Worm (Caenorhabditis elegans): ENCODE data around the gene sod-4.

Gene sod-4

ce11 chrIII:9488431-9488830 is 11.7 kb downstream of the sod-4 start, which contains the start of gene nlp-36:
Gene nlp-36 (plus strand): TSS chrIII:9488731.
- TF ChIP-seq him-1 (tag; optimal IDR thresholded peaks at IDR 0.05) (no peak), W03F9.2 (tag; optimal IDR thresholded peaks at IDR 0.05) (no peak), dao-5 (tag; optimal IDR thresholded peaks at IDR 0.05) (no peak)

- TF ChIP-seq him-1 (tag; optimal IDR thresholded peaks at IDR 0.05) (no peak), dao-5 (tag; optimal IDR thresholded peaks at IDR 0.05) (no peak), W03F9.2 (tag; optimal IDR thresholded peaks at IDR 0.05) (no peak)
Observed at ce11 chrIII:9488027-9488426, 12.1 kb downstream of the sod-4 start.

ce11 chrIII:9487454-9487853 is 12.7 kb downstream of the sod-4 start:
- no peak for TF ChIP-seq dao-5 (tag; optimal IDR thresholded peaks at IDR 0.05)
- TF ChIP-seq W03F9.2 (tag; optimal IDR thresholded peaks at IDR 0.05), result no peak
- no peak for TF ChIP-seq him-1 (tag; optimal IDR thresholded peaks at IDR 0.05)

ce11 chrIII:9485373-9485772 is 14.8 kb downstream of the sod-4 start, which contains the start of gene bre-3:
Gene bre-3 (minus strand): TSS chrIII:9485473.
- TF ChIP-seq W03F9.2 (tag; optimal IDR thresholded peaks at IDR 0.05), result no peak
- TF ChIP-seq dao-5 (tag; optimal IDR thresholded peaks at IDR 0.05), result no peak
- TF ChIP-seq him-1 (tag; optimal IDR thresholded peaks at IDR 0.05), result no peak

ce11 chrIII:9483716-9484115 is 16.5 kb downstream of the sod-4 start:
- TF ChIP-seq W03F9.2 (tag; optimal IDR thresholded peaks at IDR 0.05) (no peak), him-1 (tag; optimal IDR thresholded peaks at IDR 0.05) (no peak), dao-5 (tag; optimal IDR thresholded peaks at IDR 0.05) (no peak)

- no peak for TF ChIP-seq him-1 (tag; optimal IDR thresholded peaks at IDR 0.05)
Observed at ce11 chrIII:9482423-9482993, 17.7 kb downstream of the sod-4 start.

ce11 chrIII:9476564-9476963 is 23.6 kb downstream of the sod-4 start:
- TF ChIP-seq W03F9.2 (tag; optimal IDR thresholded peaks at IDR 0.05) (no peak), dao-5 (tag; optimal IDR thresholded peaks at IDR 0.05) (no peak), him-1 (tag; optimal IDR thresholded peaks at IDR 0.05) (no peak)

ce11 chrIII:9474501-9474900 is 25.7 kb downstream of the sod-4 start:
- TF ChIP-seq him-1 (tag; optimal IDR thresholded peaks at IDR 0.05), result no peak
- no peak for TF ChIP-seq W03F9.2 (tag; optimal IDR thresholded peaks at IDR 0.05)
- no peak for TF ChIP-seq dao-5 (tag; optimal IDR thresholded peaks at IDR 0.05)

ce11 chrIII:9472464-9472863 is 27.7 kb downstream of the sod-4 start:
- no peak for TF ChIP-seq W03F9.2 (tag; optimal IDR thresholded peaks at IDR 0.05)
- no peak for TF ChIP-seq him-1 (tag; optimal IDR thresholded peaks at IDR 0.05)
- TF ChIP-seq dao-5 (tag; optimal IDR thresholded peaks at IDR 0.05), result no peak

- TF ChIP-seq W03F9.2 (tag; optimal IDR thresholded peaks at IDR 0.05), result no peak
Observed at ce11 chrIII:9471996-9472395, 28.2 kb downstream of the sod-4 start.

- TF ChIP-seq dao-5 (tag; optimal IDR thresholded peaks at IDR 0.05) (no peak), him-1 (tag; optimal IDR thresholded peaks at IDR 0.05) (no peak), W03F9.2 (tag; optimal IDR thresholded peaks at IDR 0.05) (no peak)
Observed at ce11 chrIII:9467857-9468256, 32.3 kb downstream of the sod-4 start, which contains the start of gene tag-342. Gene tag-342 (plus strand): TSS chrIII:9468157.

- TF ChIP-seq dao-5 (tag; optimal IDR thresholded peaks at IDR 0.05) (no peak), W03F9.2 (tag; optimal IDR thresholded peaks at IDR 0.05) (peak; percentile 76)
Observed at ce11 chrIII:9467095-9467494, 33.1 kb downstream of the sod-4 start, which contains the start of gene baf-1. Gene baf-1 (plus strand): TSS chrIII:9467464.

ce11 chrIII:9465865-9466264 is 34.3 kb downstream of the sod-4 start, which contains the start of gene B0464.6:
Gene B0464.6 (minus strand): TSS chrIII:9465965.
- no peak for TF ChIP-seq W03F9.2 (tag; optimal IDR thresholded peaks at IDR 0.05)
- no peak for TF ChIP-seq him-1 (tag; optimal IDR thresholded peaks at IDR 0.05)
- no peak for TF ChIP-seq dao-5 (tag; optimal IDR thresholded peaks at IDR 0.05)

ce11 chrIII:9465424-9465823 is 34.8 kb downstream of the sod-4 start, which contains the start of gene B0464.9:
Gene B0464.9 (plus strand): TSS chrIII:9465767.
- no peak for TF ChIP-seq him-1 (tag; optimal IDR thresholded peaks at IDR 0.05)
- TF ChIP-seq W03F9.2 (tag; optimal IDR thresholded peaks at IDR 0.05), result peak; percentile 69

ce11 chrIII:9462785-9463467 is 37.2 kb downstream of the sod-4 start:
- TF ChIP-seq W03F9.2 (tag; optimal IDR thresholded peaks at IDR 0.05), result no peak
- no peak for TF ChIP-seq him-1 (tag; optimal IDR thresholded peaks at IDR 0.05)
- TF ChIP-seq dao-5 (tag; optimal IDR thresholded peaks at IDR 0.05), result no peak
